Worm (Caenorhabditis elegans) whole organism, early embryonic: Measurements from ENCODE around the gene col-17.

Experiments used
- B0310.2 ChIP-seq: sonication (generic microtip); optimal IDR thresholded peaks from 2 replicates; lab custom pipeline; 2016; ENCODE audit warnings: mild to moderate bottlenecking, missing genetic modification characterization, missing compliant biosample characterization
- aly-1 ChIP-seq: sonication (generic microtip); optimal IDR thresholded peaks from 2 replicates; lab custom pipeline; 2016; ENCODE audit warnings: missing genetic modification characterization, missing compliant biosample characterization
- ama-1 ChIP-seq: fragments of 150-350 bp; optimal IDR thresholded peaks from 2 replicates; lab custom pipeline; 2014
- ceh-13 ChIP-seq: fragments of 200-800 bp; sonication (Bioruptor generic); optimal IDR thresholded peaks from 2 replicates; lab custom pipeline; 2018; ENCODE audit warnings: mild to moderate bottlenecking, missing genetic modification characterization, missing compliant biosample characterization
- ceh-36 ChIP-seq: sonication (generic microtip); optimal IDR thresholded peaks from 2 replicates; lab custom pipeline; 2016; ENCODE audit warnings: missing genetic modification characterization, inconsistent platforms, missing compliant biosample characterization
- flt-1 ChIP-seq: fragments of 200-800 bp; sonication (Bioruptor generic); IDR thresholded peaks from 2 replicates; pipeline ENCODE4 v1.3.6; 2022; ENCODE audit warnings: missing genetic modification characterization, missing compliant biosample characterization
- hmg-4 ChIP-seq: fragments of 200-800 bp; sonication (Bioruptor generic); optimal IDR thresholded peaks from 2 replicates; lab custom pipeline; 2018; ENCODE audit warnings: mild to moderate bottlenecking, missing genetic modification characterization, missing compliant biosample characterization
- hnd-1 ChIP-seq: sonication (generic microtip); optimal IDR thresholded peaks from 2 replicates; lab custom pipeline; 2016; ENCODE audit warnings: missing genetic modification characterization, missing compliant biosample characterization
- pes-1 ChIP-seq: fragments of 200-800 bp; sonication (Bioruptor generic); IDR thresholded peaks from 2 replicates; pipeline ENCODE4 v1.3.6; 2022; ENCODE audit warnings: missing genetic modification reagents, missing genetic modification characterization, missing compliant biosample characterization
- scrt-1 ChIP-seq: fragments of 200-800 bp; sonication (Bioruptor generic); IDR thresholded peaks from 2 replicates; pipeline ENCODE4 v1.3.6; 2022; ENCODE audit warnings: missing genetic modification characterization, missing compliant biosample characterization
- tbx-11 ChIP-seq: fragments of 200-800 bp; sonication (Bioruptor generic); IDR thresholded peaks from 2 replicates; pipeline ENCODE4 v1.3.6; 2022; ENCODE audit warnings: missing genetic modification characterization, missing compliant biosample characterization
- tbx-37 ChIP-seq: fragments of 200-800 bp; sonication (Bioruptor generic); conservative IDR thresholded peaks from 2 replicates; pipeline ENCODE4 v1.3.6; 2022; ENCODE audit warnings: missing genetic modification reagents, missing genetic modification characterization, missing compliant biosample characterization
- tra-4 ChIP-seq: sonication (generic microtip); optimal IDR thresholded peaks from 2 replicates; lab custom pipeline; 2017; ENCODE audit warnings: missing genetic modification characterization, missing compliant biosample characterization

DNA sequence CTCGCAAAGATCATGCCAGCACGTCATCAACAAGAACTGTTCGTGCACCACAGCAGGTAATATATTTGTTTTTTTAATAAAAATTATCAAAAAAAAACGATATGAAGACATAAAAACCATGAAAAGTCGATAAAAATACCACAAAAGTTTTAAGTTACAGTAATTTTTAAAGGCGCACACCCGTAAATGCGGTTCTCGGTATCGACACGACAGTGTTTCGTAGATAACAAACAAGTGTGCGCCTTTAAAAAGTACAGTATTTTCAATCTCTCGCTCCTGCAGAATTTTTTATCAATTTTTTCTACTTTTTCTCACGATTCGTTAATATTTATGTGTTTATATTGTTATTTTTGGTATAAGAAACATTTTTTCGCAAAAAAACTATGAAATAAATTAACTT lies 38.0 kb upstream of the col-17 start:
- no peak for TF ChIP-seq flt-1 (GFP tag; lab: Robert Waterston, UW)
- TF ChIP-seq ceh-13, result no peak
- no peak for TF ChIP-seq ama-1
- no peak for TF ChIP-seq scrt-1
- TF ChIP-seq aly-1, result no peak
- TF ChIP-seq B0310.2, result no peak
- TF ChIP-seq hmg-4, result no peak
- TF ChIP-seq tbx-37 (GFP tag; lab: Robert Waterston, UW), result no peak
- no peak for TF ChIP-seq hnd-1 (tag; lab: Kevin White, UChicago)
- no peak for TF ChIP-seq tra-4 (tag; lab: Kevin White, UChicago)
- TF ChIP-seq ceh-36, result no peak
- no peak for TF ChIP-seq tbx-11 (GFP tag; lab: Robert Waterston, UW)
- no peak for TF ChIP-seq pes-1 (GFP tag; lab: Robert Waterston, UW)
